Fruit fly (Drosophila melanogaster) whole organism, embryonic: ENCODE results near the gene CG13634.

Experiments
- ATbp ChIP-seq: fragments of 200-800 bp; sonication (Bioruptor generic); optimal IDR thresholded peaks from 2 replicates; lab custom pipeline; 2017; ENCODE audit warnings: missing biosample characterization, mild to moderate bottlenecking, missing genetic modification characterization, missing genetic modification reagents
- Bgb ChIP-seq: fragments of 200-800 bp; sonication (Bioruptor generic); IDR thresholded peaks from 2 replicates; pipeline ENCODE4 v1.3.6; 2022; ENCODE audit warnings: missing biosample characterization, missing genetic modification characterization; ENCODE audit not compliant: partially characterized antibody
- CG10959 ChIP-seq: fragments of 200-800 bp; sonication (Bioruptor generic); IDR thresholded peaks from 2 replicates; pipeline ENCODE4 v1.3.6; 2022; ENCODE audit warnings: missing biosample characterization, missing genetic modification characterization
- CG12219 ChIP-seq: fragments of 200-800 bp; sonication (Bioruptor generic); optimal IDR thresholded peaks from 3 replicates; lab custom pipeline; 2018; ENCODE audit warnings: missing biosample characterization, mild to moderate bottlenecking, missing genetic modification characterization
- CG1233 ChIP-seq: fragments of 200-800 bp; sonication (Bioruptor generic); optimal IDR thresholded peaks from 4 replicates; lab custom pipeline; 2018; ENCODE audit warnings: missing biosample characterization, mild to moderate bottlenecking, missing genetic modification characterization
- CG13296 ChIP-seq: fragments of 200-800 bp; sonication (Bioruptor generic); optimal IDR thresholded peaks from 3 replicates; lab custom pipeline; 2018; ENCODE audit warnings: missing biosample characterization, mild to moderate bottlenecking, missing genetic modification characterization
- CG17361 ChIP-seq: fragments of 200-800 bp; sonication (Bioruptor generic); IDR thresholded peaks from 3 replicates; pipeline ENCODE4 v1.3.6; 2022; ENCODE audit warnings: missing biosample characterization, missing genetic modification characterization
- CG2120 ChIP-seq: fragments of 200-800 bp; sonication (Bioruptor generic); optimal IDR thresholded peaks from 3 replicates; lab custom pipeline; 2016; ENCODE audit warnings: missing biosample characterization, missing genetic modification characterization
- CG2202 ChIP-seq: fragments of 200-800 bp; sonication (Bioruptor generic); optimal IDR thresholded peaks from 2 replicates; lab custom pipeline; 2018; ENCODE audit warnings: missing biosample characterization, mild to moderate bottlenecking, missing genetic modification characterization
- CG31441 ChIP-seq: fragments of 200-800 bp; sonication (Bioruptor generic); IDR thresholded peaks from 2 replicates; pipeline ENCODE4 v1.3.6; 2022; ENCODE audit warnings: missing biosample characterization, missing genetic modification characterization
- CG3163 ChIP-seq: fragments of 200-800 bp; sonication (Bioruptor generic); optimal IDR thresholded peaks from 3 replicates; lab custom pipeline; 2016; ENCODE audit warnings: missing biosample characterization, missing genetic modification characterization
- CG3838 ChIP-seq: fragments of 200-800 bp; sonication (Bioruptor generic); optimal IDR thresholded peaks from 3 replicates; lab custom pipeline; 2016; ENCODE audit warnings: missing biosample characterization, missing genetic modification characterization
- CG8281 ChIP-seq: fragments of 200-800 bp; sonication (Bioruptor generic); optimal IDR thresholded peaks from 2 replicates; lab custom pipeline; 2018; ENCODE audit warnings: missing biosample characterization, mild to moderate bottlenecking, missing genetic modification characterization, moderate library complexity
- CG9609 ChIP-seq: fragments of 200-800 bp; sonication (Bioruptor generic); optimal IDR thresholded peaks from 3 replicates; lab custom pipeline; 2016; ENCODE audit warnings: missing biosample characterization, missing genetic modification characterization
- CG9797 ChIP-seq: fragments of 200-800 bp; sonication (Bioruptor generic); optimal IDR thresholded peaks from 3 replicates; lab custom pipeline; 2018; ENCODE audit warnings: missing biosample characterization, mild to moderate bottlenecking, missing genetic modification characterization
- CHES-1-like ChIP-seq: fragments of 200-800 bp; sonication (Bioruptor generic); optimal IDR thresholded peaks from 2 replicates; lab custom pipeline; 2016; ENCODE audit warnings: missing biosample characterization, missing genetic modification characterization
- Chrac-16 ChIP-seq: fragments of 200-800 bp; sonication (Bioruptor generic); optimal IDR thresholded peaks from 3 replicates; lab custom pipeline; 2016; ENCODE audit warnings: missing biosample characterization, missing genetic modification characterization
- D19A ChIP-seq: fragments of 200-800 bp; optimal IDR thresholded peaks from 3 replicates; lab custom pipeline; 2019; ENCODE audit warnings: missing biosample characterization, mild to moderate bottlenecking, missing genetic modification characterization, moderate library complexity
- HHEX ChIP-seq: fragments of 200-800 bp; sonication (Bioruptor generic); optimal IDR thresholded peaks from 3 replicates; lab custom pipeline; 2017; ENCODE audit warnings: missing biosample characterization, mild to moderate bottlenecking, missing genetic modification characterization, missing genetic modification reagents
- HmgD ChIP-seq: fragments of 200-800 bp; sonication (Bioruptor generic); optimal IDR thresholded peaks from 3 replicates; lab custom pipeline; 2016; ENCODE audit warnings: missing biosample characterization, missing genetic modification characterization
- Med ChIP-seq: fragments of 200-800 bp; sonication (Bioruptor generic); peaks from one replicate; lab custom pipeline; 2016; ENCODE audit warnings: missing biosample characterization, missing genetic modification characterization, mild to moderate bottlenecking, inconsistent platforms, moderate library complexity
- Mrtf ChIP-seq: fragments of 200-800 bp; sonication (Bioruptor generic); IDR thresholded peaks from 3 replicates; pipeline ENCODE4 v1.3.6; 2022; ENCODE audit warnings: missing biosample characterization, missing genetic modification characterization
- Ptx1 ChIP-seq: fragments of 200-800 bp; sonication (Bioruptor generic); IDR thresholded peaks from 2 replicates; pipeline ENCODE4 v1.3.6; 2022; ENCODE audit warnings: missing biosample characterization, missing genetic modification characterization
- Rfx ChIP-seq: fragments of 200-800 bp; sonication (Bioruptor generic); IDR thresholded peaks from 2 replicates; pipeline ENCODE4 v1.3.6; 2022; ENCODE audit warnings: missing biosample characterization, missing genetic modification characterization
- Taf1 ChIP-seq: fragments of 200-800 bp; sonication (Bioruptor generic); IDR thresholded peaks from 2 replicates; pipeline ENCODE4 v1.3.6; 2022; ENCODE audit warnings: missing biosample characterization, missing genetic modification characterization
- Vsx1 ChIP-seq: fragments of 200-800 bp; sonication (Bioruptor generic); optimal IDR thresholded peaks from 2 replicates; lab custom pipeline; 2017; ENCODE audit warnings: missing biosample characterization, mild to moderate bottlenecking, missing genetic modification characterization, missing genetic modification reagents
- amos ChIP-seq: fragments of 200-800 bp; sonication (Bioruptor generic); IDR thresholded peaks from 2 replicates; pipeline ENCODE4 v1.3.6; 2022; ENCODE audit warnings: missing biosample characterization, missing genetic modification characterization; ENCODE audit not compliant: partially characterized antibody
- az2 ChIP-seq: fragments of 200-800 bp; sonication (Bioruptor generic); optimal IDR thresholded peaks from 3 replicates; lab custom pipeline; 2016; ENCODE audit warnings: missing biosample characterization, missing genetic modification characterization
- bab2 ChIP-seq: fragments of 200-800 bp; sonication (Bioruptor generic); optimal IDR thresholded peaks from 2 replicates; lab custom pipeline; 2016; ENCODE audit warnings: missing biosample characterization, missing genetic modification characterization
- bsh ChIP-seq, 2 experiments: fragments of 200-800 bp; sonication (Bioruptor generic); optimal IDR thresholded peaks; 2 replicates each; lab custom pipeline; 2017 to 2018; ENCODE audit warnings: mild to moderate bottlenecking in 2 of 2, missing biosample characterization in 2 of 2, missing genetic modification characterization in 2 of 2, moderate library complexity in 1 of 2
- cg ChIP-seq: fragments of 200-800 bp; sonication (Bioruptor generic); optimal IDR thresholded peaks from 3 replicates; lab custom pipeline; 2019; ENCODE audit warnings: missing biosample characterization, mild to moderate bottlenecking, missing genetic modification characterization, moderate library complexity
- chinmo ChIP-seq: fragments of 200-800 bp; sonication (Bioruptor generic); IDR thresholded peaks from 4 replicates; pipeline ENCODE4 v1.3.6; 2022; ENCODE audit warnings: missing biosample characterization, missing genetic modification characterization; ENCODE audit not compliant: partially characterized antibody
- ftz-f1 ChIP-seq: fragments of 200-800 bp; sonication (Bioruptor generic); optimal IDR thresholded peaks from 2 replicates; lab custom pipeline; 2016; ENCODE audit warnings: missing biosample characterization, missing genetic modification characterization
- gce ChIP-seq: fragments of 200-800 bp; sonication (Bioruptor generic); IDR thresholded peaks from 3 replicates; pipeline ENCODE4 v1.3.6; 2022; ENCODE audit warnings: missing biosample characterization, missing genetic modification characterization
- her ChIP-seq: fragments of 200-800 bp; sonication (Bioruptor generic); optimal IDR thresholded peaks from 2 replicates; lab custom pipeline; 2016; ENCODE audit warnings: missing biosample characterization, missing genetic modification characterization
- hth ChIP-seq: fragments of >200 bp; optimal IDR thresholded peaks from 2 replicates; lab custom pipeline; 2017; ENCODE audit warnings: inconsistent platforms
- lmd ChIP-seq: fragments of 200-800 bp; sonication (Bioruptor generic); IDR thresholded peaks from 2 replicates; pipeline ENCODE4 v1.3.6; 2022; ENCODE audit warnings: missing biosample characterization, missing genetic modification characterization
- luna ChIP-seq: fragments of 200-800 bp; sonication (Bioruptor generic); optimal IDR thresholded peaks from 2 replicates; lab custom pipeline; 2016; ENCODE audit warnings: missing biosample characterization, missing genetic modification characterization
- nerfin-1 ChIP-seq: fragments of 200-800 bp; sonication (Bioruptor generic); optimal IDR thresholded peaks from 3 replicates; lab custom pipeline; 2019; ENCODE audit warnings: missing biosample characterization, mild to moderate bottlenecking, missing genetic modification characterization, moderate library complexity
- p53 ChIP-seq: fragments of 200-800 bp; sonication (Bioruptor generic); optimal IDR thresholded peaks from 2 replicates; lab custom pipeline; 2016; ENCODE audit warnings: missing biosample characterization, missing genetic modification characterization
- pb ChIP-seq: fragments of 200-800 bp; sonication (Bioruptor generic); optimal IDR thresholded peaks from 3 replicates; lab custom pipeline; 2016; ENCODE audit warnings: missing biosample characterization, missing genetic modification characterization
- peb ChIP-seq: fragments of 200-800 bp; sonication (Bioruptor generic); IDR thresholded peaks from 2 replicates; pipeline ENCODE4 v1.3.6; 2022; ENCODE audit warnings: missing biosample characterization, missing genetic modification characterization
- ranshi ChIP-seq: fragments of 200-800 bp; sonication (Bioruptor generic); IDR thresholded peaks from 2 replicates; pipeline ENCODE4 v1.3.6; 2022; ENCODE audit warnings: missing biosample characterization, missing genetic modification characterization
- run ChIP-seq: fragments of 200-800 bp; sonication (Bioruptor generic); optimal IDR thresholded peaks from 3 replicates; lab custom pipeline; 2018; ENCODE audit warnings: missing biosample characterization, mild to moderate bottlenecking, missing genetic modification characterization
- sc ChIP-seq, 3 experiments: fragments of >200 bp in 2 of 3; fragments of 200-800 bp in 1 of 3; sonication (Bioruptor generic) in 1 of 3; optimal IDR thresholded peaks; 2 replicates in 2 of 3; 3 replicates in 1 of 3; lab custom pipeline; 2017; ENCODE audit warnings: mild to moderate bottlenecking in 1 of 3, missing biosample characterization in 1 of 3, missing genetic modification characterization in 1 of 3, missing genetic modification reagents in 1 of 3
- schlank ChIP-seq: fragments of 200-800 bp; sonication (Bioruptor generic); optimal IDR thresholded peaks from 2 replicates; lab custom pipeline; 2018; ENCODE audit warnings: missing biosample characterization, mild to moderate bottlenecking, missing genetic modification characterization
- sr ChIP-seq: fragments of 200-800 bp; sonication (Bioruptor generic); IDR thresholded peaks from 3 replicates; pipeline ENCODE4 v1.3.6; 2022; ENCODE audit warnings: missing biosample characterization, missing genetic modification characterization
- stc ChIP-seq: fragments of 200-800 bp; sonication (Bioruptor generic); IDR thresholded peaks from 2 replicates; pipeline ENCODE4 v1.3.6; 2022; ENCODE audit warnings: missing biosample characterization, missing genetic modification characterization
- tna ChIP-seq: fragments of 200-800 bp; sonication (Bioruptor generic); IDR thresholded peaks from 2 replicates; pipeline ENCODE4 v1.3.6; 2022; ENCODE audit warnings: missing biosample characterization, missing genetic modification characterization; ENCODE audit not compliant: partially characterized antibody

The CG13634 gene

DNA sequence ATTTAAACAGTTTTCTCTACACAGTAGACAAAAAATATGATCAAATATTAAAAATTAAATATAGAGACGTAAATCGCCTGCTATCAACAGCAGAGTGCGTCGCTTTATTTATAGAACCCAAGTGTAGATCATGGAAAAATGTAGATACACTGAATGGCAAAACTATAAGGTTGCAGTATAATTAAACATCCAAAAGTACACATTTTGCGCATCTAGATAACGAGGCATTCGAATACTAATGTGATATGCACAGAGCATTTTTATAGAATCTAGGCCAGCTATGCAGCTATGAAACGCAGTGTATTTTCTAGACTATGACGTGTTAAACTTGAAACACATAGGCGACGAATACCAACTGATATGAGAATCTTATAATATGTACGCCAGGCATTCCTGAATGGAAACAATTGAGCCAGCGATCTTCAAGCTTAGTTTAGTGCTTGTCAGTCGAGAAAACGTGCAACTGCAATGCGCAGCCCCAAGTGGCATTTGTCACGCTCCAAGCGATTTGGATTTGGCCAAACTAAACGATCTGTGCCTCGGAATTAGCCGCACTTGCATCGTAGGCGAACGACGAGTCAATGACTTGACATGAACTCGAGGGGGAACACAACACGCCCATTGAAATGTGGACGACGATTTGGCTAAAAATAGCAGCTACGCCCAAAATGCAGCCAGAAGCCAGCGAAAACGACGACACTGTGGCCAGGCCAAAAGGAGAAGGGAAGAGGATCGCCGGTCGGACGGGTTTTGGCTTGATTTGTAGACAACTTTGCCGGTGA is 21.1 kb upstream of the CG13634 start:
- TF ChIP-seq CG1233 (GFP tag; lab: Kevin White, UChicago) = peak; percentile 83
- TF ChIP-seq Chrac-16 (GFP tag; lab: Kevin White, UChicago) = peak; percentile 78
- peak; percentile 99 for TF ChIP-seq Med (GFP tag; lab: Kevin White, UChicago)
- peak; percentile 85 for TF ChIP-seq CG17361 (GFP tag; lab: Robert Waterston, UW)
- TF ChIP-seq her = peak; percentile 79
- TF ChIP-seq CHES-1-like (GFP tag; lab: Kevin White, UChicago) = peak; percentile 82
- TF ChIP-seq HHEX (GFP tag; lab: Kevin White, UChicago) = peak; percentile 90
- TF ChIP-seq CG2202 (tag; lab: Kevin White, UChicago) = peak; percentile 54
- TF ChIP-seq CG9609 (GFP tag; lab: Kevin White, UChicago) = peak; percentile 84
- TF ChIP-seq nerfin-1 (tag; lab: Kevin White, UChicago) = peak; percentile 77
- no peak for TF ChIP-seq p53 (GFP tag; lab: Kevin White, UChicago)
- peak; percentile 86 for TF ChIP-seq bab2 (GFP tag; lab: Kevin White, UChicago)
- peak; percentile 7 for TF ChIP-seq HmgD (GFP tag; lab: Kevin White, UChicago)
- TF ChIP-seq pb (GFP tag; lab: Kevin White, UChicago) = peak; percentile 74
- peak; percentile 42 for TF ChIP-seq CG3838 (GFP tag; lab: Kevin White, UChicago)
- peak; percentile 87 for TF ChIP-seq az2
- peak; percentile 90 for TF ChIP-seq ranshi (GFP tag; lab: Robert Waterston, UW)
- TF ChIP-seq D19A (tag; lab: Kevin White, UChicago) = peak; percentile 83
- peak; percentile 78 for TF ChIP-seq ATbp
- TF ChIP-seq CG13296 (GFP tag; lab: Kevin White, UChicago) = peak; percentile 91
- peak; percentile 66 for TF ChIP-seq Vsx1 (GFP tag; lab: Kevin White, UChicago)
- no peak for TF ChIP-seq cg (GFP tag; lab: Kevin White, UChicago)
- TF ChIP-seq Rfx (GFP tag; lab: Robert Waterston, UW) = peak; percentile 95
- TF ChIP-seq amos (GFP tag; lab: Robert Waterston, UW) = no peak
- peak; percentile 85 for TF ChIP-seq stc
- peak; percentile 92 for TF ChIP-seq CG12219
- no peak for TF ChIP-seq tna (GFP tag; lab: Robert Waterston, UW)
- TF ChIP-seq lmd (GFP tag; lab: Robert Waterston, UW) = peak; percentile 92
- TF ChIP-seq CG8281 (tag; lab: Kevin White, UChicago) = peak; percentile 73
- peak; percentile 89 for TF ChIP-seq Taf1 (GFP tag; lab: Robert Waterston, UW)
- TF ChIP-seq bsh (GFP tag; optimal IDR thresholded peaks at IDR 0.05; lab: Kevin White, UChicago) = peak; percentile 84 to 90
- TF ChIP-seq gce (GFP tag; lab: Robert Waterston, UW) = peak; percentile 75; the same call in 1 of the 3 replicates
- no peak for TF ChIP-seq CG9797
- peak; percentile 83 for TF ChIP-seq CG31441
- no peak for TF ChIP-seq Bgb (GFP tag; lab: Robert Waterston, UW)
- peak; percentile 59 for TF ChIP-seq run (tag; lab: Kevin White, UChicago)
- no peak for TF ChIP-seq hth (lab: Kevin White, UChicago)
- peak; percentile 72; the same call in 2 of the 3 replicates for TF ChIP-seq sr (GFP tag; lab: Robert Waterston, UW)
- peak; percentile 61 for TF ChIP-seq CG3163 (GFP tag; lab: Kevin White, UChicago)
- TF ChIP-seq chinmo (GFP tag; lab: Robert Waterston, UW) = no peak
- TF ChIP-seq luna (GFP tag; lab: Kevin White, UChicago) = peak; percentile 69
- TF ChIP-seq Ptx1 (GFP tag; lab: Robert Waterston, UW) = peak; percentile 86
- TF ChIP-seq CG10959 (GFP tag; lab: Robert Waterston, UW) = peak; percentile 58; the same call in 1 of the 2 replicates
- no peak for TF ChIP-seq sc (optimal IDR thresholded peaks at IDR 0.05; lab: Kevin White, UChicago)
- peak; percentile 69 for TF ChIP-seq sc (GFP tag; optimal IDR thresholded peaks at IDR 0.05; lab: Kevin White, UChicago)
- TF ChIP-seq CG2120 (GFP tag; lab: Kevin White, UChicago) = peak; percentile 95
- TF ChIP-seq peb (GFP tag; lab: Robert Waterston, UW) = peak; percentile 75
- TF ChIP-seq ftz-f1 (GFP tag; lab: Kevin White, UChicago) = peak; percentile 40
- TF ChIP-seq schlank (tag; lab: Kevin White, UChicago) = peak; percentile 91
- peak; percentile 89 for TF ChIP-seq Mrtf (GFP tag; lab: Robert Waterston, UW)
